Worm (Caenorhabditis elegans) whole organism, L1 larva: ENCODE results near the gene gst-1.

Experiments
- C16A3.4 ChIP-seq: fragments of 150-350 bp; optimal IDR thresholded peaks from 2 replicates; lab custom pipeline; 2014; ENCODE audit warnings: missing biosample characterization, missing genetic modification characterization
- F16B12.6 ChIP-seq: fragments of 150-350 bp; optimal IDR thresholded peaks from 2 replicates; lab custom pipeline; 2014; ENCODE audit warnings: missing biosample characterization, missing genetic modification characterization
- aha-1 ChIP-seq: fragments of 150-350 bp; optimal IDR thresholded peaks from 2 replicates; lab custom pipeline; 2014; ENCODE audit warnings: missing biosample characterization, missing genetic modification characterization
- ceh-8 ChIP-seq: fragments of 200-800 bp; sonication (Bioruptor generic); optimal IDR thresholded peaks from 2 replicates; lab custom pipeline; 2018; ENCODE audit warnings: mild to moderate bottlenecking, missing genetic modification characterization, moderate library complexity, missing compliant biosample characterization
- ceh-82 ChIP-seq, 3 experiments: fragments of 150-350 bp in 1 of 3; sonication (generic microtip) in 2 of 3; optimal IDR thresholded peaks; 2 replicates each; lab custom pipeline; 2014 to 2017; ENCODE audit warnings: missing biosample characterization in 3 of 3, missing genetic modification characterization in 3 of 3
- ceh-90 ChIP-seq: sonication (generic microtip); optimal IDR thresholded peaks from 2 replicates; lab custom pipeline; 2016; ENCODE audit warnings: missing genetic modification characterization, missing compliant biosample characterization
- ces-1 ChIP-seq: fragments of 150-350 bp; optimal IDR thresholded peaks from 2 replicates; lab custom pipeline; 2014; ENCODE audit warnings: missing biosample characterization, missing genetic modification reagents, missing genetic modification characterization
- dpl-1 ChIP-seq, 3 experiments: fragments of 150-350 bp in 2 of 3; sonication (generic microtip) in 1 of 3; optimal IDR thresholded peaks; 2 replicates each; lab custom pipeline; 2014 to 2017; ENCODE audit warnings: missing biosample characterization in 3 of 3, missing genetic modification characterization in 3 of 3, missing genetic modification reagents in 3 of 3
- dsc-1 ChIP-seq: sonication (generic microtip); optimal IDR thresholded peaks from 2 replicates; lab custom pipeline; 2016; ENCODE audit warnings: mild to moderate bottlenecking, missing genetic modification characterization, missing compliant biosample characterization
- efl-1 ChIP-seq, 4 experiments: fragments of 150-350 bp; optimal IDR thresholded peaks in 3 of 4; peaks in 1 of 4; 1 replicate in 1 of 4; 2 replicates in 3 of 4; lab custom pipeline; 2014; ENCODE audit warnings: missing biosample characterization in 2 of 4, missing genetic modification characterization in 2 of 4, missing genetic modification reagents in 2 of 4
- egl-13 ChIP-seq: sonication (generic microtip); optimal IDR thresholded peaks from 2 replicates; lab custom pipeline; 2016; ENCODE audit warnings: missing genotype, missing genetic modification reagents, missing genetic modification characterization, missing compliant biosample characterization
- egl-27 ChIP-seq, 2 experiments: fragments of 150-350 bp in 1 of 2; sonication (generic microtip); optimal IDR thresholded peaks; 3 replicates each; lab custom pipeline; 2017 to 2018; ENCODE audit warnings: missing biosample characterization in 2 of 2, missing genetic modification characterization in 2 of 2, missing genetic modification reagents in 2 of 2
- elt-2 ChIP-seq: sonication (generic microtip); optimal IDR thresholded peaks from 2 replicates; lab custom pipeline; 2016; ENCODE audit warnings: missing genetic modification characterization, mild to moderate bottlenecking, inconsistent platforms, missing compliant biosample characterization, missing genetic modification reagents
- elt-3 ChIP-seq, 6 experiments: fragments of 150-350 bp in 1 of 6; sonication (generic microtip); optimal IDR thresholded peaks; 2 replicates each; lab custom pipeline; 2017 to 2018; ENCODE audit warnings: missing biosample characterization in 6 of 6, missing genetic modification characterization in 6 of 6, inconsistent platforms in 1 of 6
- ets-5 ChIP-seq: fragments of 200-800 bp; sonication (Bioruptor generic); IDR thresholded peaks from 2 replicates; pipeline ENCODE4 v1.3.6; 2022; ENCODE audit warnings: missing genetic modification characterization, missing compliant biosample characterization
- fkh-10 ChIP-seq: sonication (generic microtip); optimal IDR thresholded peaks from 2 replicates; lab custom pipeline; 2017; ENCODE audit warnings: missing biosample characterization, missing genetic modification reagents, missing genetic modification characterization
- fkh-8 ChIP-seq: sonication (generic microtip); optimal IDR thresholded peaks from 2 replicates; lab custom pipeline; 2016; ENCODE audit warnings: mild to moderate bottlenecking, missing genetic modification characterization, missing compliant biosample characterization
- grh-1 ChIP-seq: fragments of 200-800 bp; sonication (Bioruptor generic); IDR thresholded peaks from 2 replicates; pipeline ENCODE4 v1.3.6; 2022; ENCODE audit warnings: missing genetic modification reagents, missing genetic modification characterization, missing compliant biosample characterization
- hpl-2 ChIP-seq: fragments of 150-350 bp; optimal IDR thresholded peaks from 2 replicates; lab custom pipeline; 2014; ENCODE audit warnings: missing biosample characterization, missing genetic modification reagents, missing genetic modification characterization
- isw-1 ChIP-seq: fragments of 200-800 bp; sonication (Bioruptor generic); IDR thresholded peaks from 2 replicates; pipeline ENCODE4 v1.3.6; 2022; ENCODE audit warnings: missing genetic modification characterization, missing compliant biosample characterization
- lin-13 ChIP-seq: fragments of 150-350 bp; optimal IDR thresholded peaks from 2 replicates; lab custom pipeline; 2014; ENCODE audit warnings: missing biosample characterization, missing genetic modification reagents, missing genetic modification characterization
- lin-14 ChIP-seq: fragments of 200-800 bp; sonication (Bioruptor generic); optimal IDR thresholded peaks from 2 replicates; lab custom pipeline; 2018; ENCODE audit warnings: mild to moderate bottlenecking, missing genetic modification characterization, moderate library complexity, missing compliant biosample characterization
- lin-35 ChIP-seq, 2 experiments: fragments of 150-350 bp; optimal IDR thresholded peaks; 2 replicates each; lab custom pipeline; 2014; ENCODE audit warnings: missing biosample characterization in 2 of 2, missing genetic modification characterization in 2 of 2, missing genetic modification reagents in 2 of 2
- lin-39 ChIP-seq: fragments of 150-350 bp; optimal IDR thresholded peaks from 2 replicates; lab custom pipeline; 2014; ENCODE audit warnings: missing biosample characterization, missing genetic modification reagents, missing genetic modification characterization
- lir-3 ChIP-seq: sonication (generic microtip); optimal IDR thresholded peaks from 2 replicates; lab custom pipeline; 2016; ENCODE audit warnings: mild to moderate bottlenecking, missing genetic modification characterization, moderate library complexity, missing compliant biosample characterization; ENCODE audit not compliant: poor library complexity
- lsy-2 ChIP-seq, 2 experiments: fragments of 150-350 bp; optimal IDR thresholded peaks; 2 replicates each; lab custom pipeline; 2014; ENCODE audit warnings: missing biosample characterization in 2 of 2, missing genetic modification characterization in 2 of 2
- mab-9 ChIP-seq: fragments of 200-800 bp; sonication (Bioruptor generic); IDR thresholded peaks from 2 replicates; pipeline ENCODE4 v1.3.6; 2022; ENCODE audit warnings: missing genetic modification reagents, missing genetic modification characterization, missing compliant biosample characterization
- mdl-1 ChIP-seq, 2 experiments: fragments of 150-350 bp; optimal IDR thresholded peaks; 2 replicates each; lab custom pipeline; 2014 to 2017; ENCODE audit warnings: missing biosample characterization in 2 of 2, missing genetic modification characterization in 2 of 2, inconsistent platforms in 1 of 2
- mef-2 ChIP-seq: fragments of 150-350 bp; optimal IDR thresholded peaks from 2 replicates; lab custom pipeline; 2014; ENCODE audit warnings: missing biosample characterization, missing genetic modification characterization
- mep-1 ChIP-seq: fragments of 150-350 bp; optimal IDR thresholded peaks from 2 replicates; lab custom pipeline; 2014; ENCODE audit warnings: missing biosample characterization, missing genetic modification characterization
- nhr-20 ChIP-seq: sonication (generic microtip); optimal IDR thresholded peaks from 2 replicates; lab custom pipeline; 2016; ENCODE audit warnings: mild to moderate bottlenecking, missing genetic modification characterization, missing compliant biosample characterization
- nhr-237 ChIP-seq: fragments of 150-350 bp; optimal IDR thresholded peaks from 2 replicates; lab custom pipeline; 2014; ENCODE audit warnings: missing biosample characterization, missing genetic modification characterization
- nhr-47 ChIP-seq: sonication (generic microtip); optimal IDR thresholded peaks from 2 replicates; lab custom pipeline; 2016; ENCODE audit warnings: mild to moderate bottlenecking, missing genetic modification characterization, moderate library complexity, missing compliant biosample characterization
- nhr-71 ChIP-seq: sonication (generic microtip); optimal IDR thresholded peaks from 2 replicates; lab custom pipeline; 2016; ENCODE audit warnings: mild to moderate bottlenecking, missing genetic modification characterization, moderate library complexity, missing compliant biosample characterization
- nhr-77 ChIP-seq: fragments of 150-350 bp; optimal IDR thresholded peaks from 2 replicates; lab custom pipeline; 2014; ENCODE audit warnings: missing biosample characterization, missing genetic modification characterization
- nhr-84 ChIP-seq: sonication (generic microtip); optimal IDR thresholded peaks from 2 replicates; lab custom pipeline; 2017; ENCODE audit warnings: missing biosample characterization, missing genetic modification characterization
- pax-3 ChIP-seq: fragments of 200-800 bp; sonication (Bioruptor generic); optimal IDR thresholded peaks from 2 replicates; lab custom pipeline; 2018; ENCODE audit warnings: mild to moderate bottlenecking, missing genetic modification characterization, moderate library complexity, missing compliant biosample characterization
- pqm-1 ChIP-seq: sonication (generic microtip); optimal IDR thresholded peaks from 3 replicates; lab custom pipeline; 2017; ENCODE audit warnings: missing biosample characterization, missing genetic modification characterization
- rnt-1 ChIP-seq: sonication (generic microtip); optimal IDR thresholded peaks from 2 replicates; lab custom pipeline; 2016; ENCODE audit warnings: mild to moderate bottlenecking, missing genetic modification characterization, moderate library complexity, missing compliant biosample characterization
- skn-1 ChIP-seq: fragments of 150-350 bp; optimal IDR thresholded peaks from 2 replicates; lab custom pipeline; 2014; ENCODE audit warnings: missing biosample characterization, missing genetic modification characterization
- snu-23 ChIP-seq: sonication (generic microtip); optimal IDR thresholded peaks from 2 replicates; lab custom pipeline; 2016; ENCODE audit warnings: missing genetic modification characterization, missing compliant biosample characterization
- sup-37 ChIP-seq: fragments of 200-800 bp; sonication (Bioruptor generic); optimal IDR thresholded peaks from 2 replicates; lab custom pipeline; 2018; ENCODE audit warnings: mild to moderate bottlenecking, missing genetic modification characterization, missing compliant biosample characterization
- swsn-7 ChIP-seq: sonication (generic microtip); optimal IDR thresholded peaks from 2 replicates; lab custom pipeline; 2016; ENCODE audit warnings: missing genetic modification characterization, missing compliant biosample characterization
- unc-62 ChIP-seq: fragments of 150-350 bp; optimal IDR thresholded peaks from 2 replicates; lab custom pipeline; 2014; ENCODE audit warnings: missing biosample characterization, missing genetic modification reagents, missing genetic modification characterization
- unc-86 ChIP-seq: sonication (generic microtip); optimal IDR thresholded peaks from 2 replicates; lab custom pipeline; 2016; ENCODE audit warnings: missing genetic modification characterization, missing compliant biosample characterization
- unc-98 ChIP-seq: fragments of 200-800 bp; sonication (Bioruptor generic); IDR thresholded peaks from 2 replicates; pipeline ENCODE4 v1.3.6; 2022; ENCODE audit warnings: missing genetic modification characterization, missing compliant biosample characterization
- vab-15 ChIP-seq: sonication (generic microtip); optimal IDR thresholded peaks from 2 replicates; lab custom pipeline; 2017; ENCODE audit warnings: missing genotype, mild to moderate bottlenecking, missing genetic modification characterization, missing compliant biosample characterization
- zag-1 ChIP-seq: fragments of 150-350 bp; optimal IDR thresholded peaks from 2 replicates; lab custom pipeline; 2014; ENCODE audit warnings: missing biosample characterization, missing genetic modification characterization
- ztf-11 ChIP-seq, 2 experiments: sonication (generic microtip); optimal IDR thresholded peaks; 2 replicates each; lab custom pipeline; 2016 to 2017; ENCODE audit warnings: missing genetic modification characterization in 2 of 2, missing biosample characterization in 1 of 2, missing compliant biosample characterization in 1 of 2

The gst-1 gene

ce11 chrIII:9053740-9054252, 5.3 kb upstream of the gst-1 start, which contains the start of gene R107.5 (continued):
- peak; percentile 92 for TF ChIP-seq dsc-1 (tag; lab: Kevin White, UChicago)
- TF ChIP-seq ets-5, result no peak
- TF ChIP-seq pax-3, result peak; percentile 91
- TF ChIP-seq pqm-1 (tag; lab: Kevin White, UChicago), result peak; percentile 41
- peak in 4 of 6 experiments; percentile 50 to 96 (median 81) for TF ChIP-seq elt-3 (tag; optimal IDR thresholded peaks at IDR 0.05; lab: Kevin White, UChicago)
- TF ChIP-seq sup-37 (GFP tag; lab: Kevin White, UChicago), result peak; percentile 65
- TF ChIP-seq rnt-1 (tag; lab: Kevin White, UChicago), result peak; percentile 83

ce11 chrIII:9054414-9055147, 4.5 kb upstream of the gst-1 start, which contains the start of gene cls-2:
TSS of gene cls-2 (plus strand) at chrIII:9055048.
- TF ChIP-seq hpl-2 (GFP tag; lab: Kevin White, UChicago), result no peak
- no peak for TF ChIP-seq nhr-47 (tag; lab: Kevin White, UChicago)
- no peak for TF ChIP-seq egl-13 (tag; lab: Kevin White, UChicago)
- no peak for TF ChIP-seq grh-1 (GFP tag; lab: Robert Waterston, UW)
- no peak for TF ChIP-seq ces-1 (GFP tag; lab: Kevin White, UChicago)
- peak in 1 of 2 experiments; percentile 37 for TF ChIP-seq efl-1 (optimal IDR thresholded peaks at IDR 0.05; lab: Kevin White, UChicago)
- peak; percentile 7 to 43 for TF ChIP-seq efl-1 (GFP tag; optimal IDR thresholded peaks at IDR 0.05 in 1 of 2; lab: Kevin White, UChicago)
- TF ChIP-seq nhr-237, result no peak
- no peak for TF ChIP-seq isw-1 (GFP tag; lab: Robert Waterston, UW)
- TF ChIP-seq mef-2, result no peak
- TF ChIP-seq fkh-10 (GFP tag; lab: Kevin White, UChicago), result no peak
- no peak for TF ChIP-seq aha-1 (tag; lab: Kevin White, UChicago)
- no peak for TF ChIP-seq zag-1 (tag; lab: Kevin White, UChicago)
- TF ChIP-seq mab-9 (GFP tag; lab: Robert Waterston, UW), result no peak
- TF ChIP-seq lsy-2 (tag; optimal IDR thresholded peaks at IDR 0.05; lab: Kevin White, UChicago), result peak; percentile 5 to 42
- TF ChIP-seq vab-15, result no peak
- no peak for TF ChIP-seq ceh-8
- no peak for TF ChIP-seq lin-14 (GFP tag; lab: Kevin White, UChicago)
- peak; percentile 54 for TF ChIP-seq skn-1 (tag; lab: Kevin White, UChicago)
- TF ChIP-seq pqm-1 (tag; lab: Kevin White, UChicago), result no peak
- peak; percentile 16 for TF ChIP-seq mep-1 (tag; lab: Kevin White, UChicago)
- no peak for TF ChIP-seq unc-98
- TF ChIP-seq lin-13 (GFP tag; lab: Kevin White, UChicago), result no peak
- TF ChIP-seq ceh-82 (tag; optimal IDR thresholded peaks at IDR 0.05; lab: Kevin White, UChicago), result peak in 1 of 3 experiments; percentile 56
- no peak for TF ChIP-seq nhr-20 (tag; lab: Kevin White, UChicago)
- TF ChIP-seq unc-62, result no peak
- no peak for TF ChIP-seq unc-86
- TF ChIP-seq lir-3 (tag; lab: Kevin White, UChicago), result no peak
- TF ChIP-seq egl-27 (tag; optimal IDR thresholded peaks at IDR 0.05; lab: Kevin White, UChicago), result no peak
- TF ChIP-seq elt-2, result no peak
- TF ChIP-seq C16A3.4 (tag; lab: Kevin White, UChicago), result no peak
- TF ChIP-seq dpl-1 (GFP tag; optimal IDR thresholded peaks at IDR 0.05; lab: Kevin White, UChicago), result peak in 1 of 3 experiments; percentile 20
- no peak for TF ChIP-seq lin-39
- TF ChIP-seq lin-35 (GFP tag; optimal IDR thresholded peaks at IDR 0.05; lab: Kevin White, UChicago), result peak in 1 of 2 experiments; percentile 21
- no peak for TF ChIP-seq nhr-71 (tag; lab: Kevin White, UChicago)
- TF ChIP-seq nhr-84, result no peak
- TF ChIP-seq nhr-77 (tag; lab: Kevin White, UChicago), result no peak
- no peak for TF ChIP-seq ceh-90 (tag; lab: Kevin White, UChicago)
- TF ChIP-seq fkh-8, result no peak
- TF ChIP-seq ztf-11 (tag; optimal IDR thresholded peaks at IDR 0.05; lab: Kevin White, UChicago), result no peak
- TF ChIP-seq swsn-7 (tag; lab: Kevin White, UChicago), result no peak
- TF ChIP-seq F16B12.6, result no peak
- no peak for TF ChIP-seq snu-23 (GFP tag; lab: Kevin White, UChicago)
- TF ChIP-seq mdl-1 (tag; optimal IDR thresholded peaks at IDR 0.05; lab: Kevin White, UChicago), result no peak
